Worm (Caenorhabditis elegans): Measurements from ENCODE around the gene mai-1.
A peak's percentile ranks its signal among the peaks of the same experiment; 100 is the strongest.

Gene mai-1

ce11 chrX:3115134-3116032, 1.0 kb downstream of the mai-1 start (continued):
- TF ChIP-seq lin-39 (tag; optimal IDR thresholded peaks at IDR 0.05): no peak
- no peak for TF ChIP-seq snpc-4 (tag; optimal IDR thresholded peaks at IDR 0.05)
- peak; percentile 73 for TF ChIP-seq sma-3 (GFP tag; optimal IDR thresholded peaks at IDR 0.05)
- TF ChIP-seq blmp-1 (tag; optimal IDR thresholded peaks at IDR 0.05; ENCODE audit: insufficient read depth): no peak
- TF ChIP-seq mdl-1 (tag; optimal IDR thresholded peaks at IDR 0.05): no peak
- TF ChIP-seq ceh-16 (tag; optimal IDR thresholded peaks at IDR 0.05): peak; percentile 75
- TF ChIP-seq nhr-129 (tag; optimal IDR thresholded peaks at IDR 0.05): peak; percentile 64
- TF ChIP-seq nhr-12 (tag; optimal IDR thresholded peaks at IDR 0.05): no peak
- TF ChIP-seq ZK546.5 (tag; optimal IDR thresholded peaks at IDR 0.05): no peak
- peak; percentile 57 for TF ChIP-seq crh-2 (tag; optimal IDR thresholded peaks at IDR 0.05)
- TF ChIP-seq lin-13 (GFP tag; optimal IDR thresholded peaks at IDR 0.05): no peak

ce11 chrX:3114306-3115133, 1.9 kb downstream of the mai-1 start, which contains the start of gene gpd-2:
gpd-2 (minus strand) TSS chrX:3114689.
- TF ChIP-seq peb-1 (tag; optimal IDR thresholded peaks at IDR 0.05) (no peak), unc-55 (GFP tag; optimal IDR thresholded peaks at IDR 0.05) (peak; percentile 74), unc-62 (GFP tag; optimal IDR thresholded peaks at IDR 0.05) (no peak), fos-1 (tag; optimal IDR thresholded peaks at IDR 0.05) (peak; percentile 31), mdl-1 (tag; optimal IDR thresholded peaks at IDR 0.05) (no peak), nhr-129 (tag; optimal IDR thresholded peaks at IDR 0.05) (peak; percentile 99), lin-13 (GFP tag; optimal IDR thresholded peaks at IDR 0.05) (peak; percentile 18), nhr-12 (tag; optimal IDR thresholded peaks at IDR 0.05) (no peak), ceh-82 (tag; optimal IDR thresholded peaks at IDR 0.05) (no peak), sma-9 (GFP tag; optimal IDR thresholded peaks at IDR 0.05) (peak; percentile 3), sma-9 (tag; optimal IDR thresholded peaks at IDR 0.05) (no peak), R02D3.7 (tag; optimal IDR thresholded peaks at IDR 0.05) (no peak), mbf-1 (tag; optimal IDR thresholded peaks at IDR 0.05) (no peak), C34F6.9 (tag; optimal IDR thresholded peaks at IDR 0.05) (peak; percentile 38), aly-2 (tag; optimal IDR thresholded peaks at IDR 0.05) (no peak), blmp-1 (tag; optimal IDR thresholded peaks at IDR 0.05; ENCODE audit: insufficient read depth) (peak; percentile 30), Y55F3AM.14 (GFP tag; optimal IDR thresholded peaks at IDR 0.05) (no peak), nhr-6 (tag; optimal IDR thresholded peaks at IDR 0.05) (peak; percentile 33), dmd-4 (tag; optimal IDR thresholded peaks at IDR 0.05) (no peak), lsy-2 (tag; optimal IDR thresholded peaks at IDR 0.05) (peak in 1 of 2 experiments; percentile 37), ztf-1 (GFP tag; conservative IDR thresholded peaks at IDR 0.05) (no peak), sem-4 (tag; optimal IDR thresholded peaks at IDR 0.05) (peak; percentile 6), lin-11 (tag; optimal IDR thresholded peaks at IDR 0.05) (no peak), ama-1 (optimal IDR thresholded peaks at IDR 0.05) (peak; percentile 62), ZK546.5 (tag; optimal IDR thresholded peaks at IDR 0.05) (no peak)

ce11 chrX:3112946-3113427, 3.4 kb downstream of the mai-1 start, which contains the start of gene gpd-3:
gpd-3 (minus strand) TSS chrX:3113341.
- TF ChIP-seq dmd-4 (tag; optimal IDR thresholded peaks at IDR 0.05): no peak
- peak; percentile 73 for TF ChIP-seq ama-1 (optimal IDR thresholded peaks at IDR 0.05)
- TF ChIP-seq sma-3 (GFP tag; optimal IDR thresholded peaks at IDR 0.05): peak; percentile 17
- peak in 1 of 2 experiments; percentile 33 for TF ChIP-seq lsy-2 (tag; optimal IDR thresholded peaks at IDR 0.05)
- peak; percentile 20 for TF ChIP-seq sma-9 (GFP tag; optimal IDR thresholded peaks at IDR 0.05)
- TF ChIP-seq sma-9 (tag; optimal IDR thresholded peaks at IDR 0.05): no peak
- TF ChIP-seq gmeb-1 (tag; optimal IDR thresholded peaks at IDR 0.05): peak; percentile 39
- peak; percentile 37 for TF ChIP-seq crh-2 (tag; optimal IDR thresholded peaks at IDR 0.05)
- TF ChIP-seq ztf-4 (tag; optimal IDR thresholded peaks at IDR 0.05): peak; percentile 75
- TF ChIP-seq mbf-1 (tag; optimal IDR thresholded peaks at IDR 0.05): no peak
- peak; percentile 13 for TF ChIP-seq nhr-129 (tag; optimal IDR thresholded peaks at IDR 0.05)

- peak; percentile 74 for TF ChIP-seq lin-13 (GFP tag; optimal IDR thresholded peaks at IDR 0.05)
- TF ChIP-seq nhr-21 (tag; optimal IDR thresholded peaks at IDR 0.05): peak; percentile 58
- TF ChIP-seq snpc-4 (tag; optimal IDR thresholded peaks at IDR 0.05): peak; percentile 21
- no peak for TF ChIP-seq ceh-16 (tag; optimal IDR thresholded peaks at IDR 0.05)
- no peak for TF ChIP-seq Y55F3AM.14 (GFP tag; optimal IDR thresholded peaks at IDR 0.05)
- TF ChIP-seq mab-5 (tag; optimal IDR thresholded peaks at IDR 0.05): no peak
- TF ChIP-seq crh-2 (tag; optimal IDR thresholded peaks at IDR 0.05): peak; percentile 67
- peak; percentile 95 for TF ChIP-seq ama-1 (optimal IDR thresholded peaks at IDR 0.05)
- peak; percentile 80 for TF ChIP-seq sma-9 (GFP tag; optimal IDR thresholded peaks at IDR 0.05)
- no peak for TF ChIP-seq sma-9 (tag; optimal IDR thresholded peaks at IDR 0.05)
- no peak for TF ChIP-seq nhr-237 (tag; optimal IDR thresholded peaks at IDR 0.05)
- TF ChIP-seq sma-3 (GFP tag; optimal IDR thresholded peaks at IDR 0.05): peak; percentile 71
- no peak for TF ChIP-seq fos-1 (tag; optimal IDR thresholded peaks at IDR 0.05)
- peak; percentile 70 for TF ChIP-seq ztf-4 (tag; optimal IDR thresholded peaks at IDR 0.05)
- peak; percentile 15 for TF ChIP-seq unc-55 (GFP tag; optimal IDR thresholded peaks at IDR 0.05)
- peak in 1 of 2 experiments; percentile 42 for TF ChIP-seq lsy-2 (tag; optimal IDR thresholded peaks at IDR 0.05)
- TF ChIP-seq unc-62 (GFP tag; optimal IDR thresholded peaks at IDR 0.05): no peak
- TF ChIP-seq nhr-129 (tag; optimal IDR thresholded peaks at IDR 0.05): peak; percentile 87
- TF ChIP-seq blmp-1 (tag; optimal IDR thresholded peaks at IDR 0.05; ENCODE audit: insufficient read depth): peak; percentile 23
- peak; percentile 74 for TF ChIP-seq nhr-11 (tag; optimal IDR thresholded peaks at IDR 0.05)
- TF ChIP-seq lin-39 (tag; optimal IDR thresholded peaks at IDR 0.05): no peak
- TF ChIP-seq F13H6.1 (tag; optimal IDR thresholded peaks at IDR 0.05): peak; percentile 45
- TF ChIP-seq nhr-25 (tag; optimal IDR thresholded peaks at IDR 0.05): peak; percentile 61
- peak; percentile 13 for TF ChIP-seq sem-4 (tag; optimal IDR thresholded peaks at IDR 0.05)
- TF ChIP-seq ztf-11 (tag; optimal IDR thresholded peaks at IDR 0.05): no peak
Observed at ce11 chrX:3111687-3112086, 4.7 kb downstream of the mai-1 start.
